Fruit fly (Drosophila melanogaster): ENCODE results near the gene crp.
A peak's percentile ranks its signal among the peaks of the same experiment; 100 is the strongest.

Gene crp

DNA sequence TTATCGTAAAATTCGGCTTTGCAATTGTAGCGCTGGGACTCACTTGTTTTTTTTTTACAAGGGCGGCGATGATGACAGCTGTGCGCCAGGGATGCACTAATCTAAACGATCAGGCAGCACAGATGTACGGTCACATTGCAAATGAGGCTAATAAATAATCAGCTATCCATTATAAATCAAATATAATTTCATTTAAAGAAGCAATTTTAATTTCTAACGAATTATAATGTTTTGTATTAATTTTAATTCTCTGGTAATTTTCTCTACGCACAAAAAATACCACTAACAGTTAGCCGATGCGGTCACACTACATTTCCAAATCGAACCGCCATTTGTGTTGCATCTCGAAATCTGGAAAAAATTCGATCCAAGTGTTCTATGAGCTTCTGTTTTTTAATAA, 23.1 kb upstream of the crp start, which contains the start of the genes cni and fzy (continued):
- TF ChIP-seq zfh1 (GFP tag; IDR thresholded peaks at IDR 0.05) (no peak), CG32532 (GFP tag; IDR thresholded peaks at IDR 0.05) (0 out of 2 replicates have a peak, but pooled peaks have one; percentile 15), oc (tag; optimal IDR thresholded peaks at IDR 0.05) (no peak), Hsf (GFP tag; optimal IDR thresholded peaks at IDR 0.05) (peak; percentile 48), CG17802 (tag; optimal IDR thresholded peaks at IDR 0.05) (no peak), sqz (GFP tag; optimal IDR thresholded peaks at IDR 0.05) (peak; percentile 96), gce (GFP tag; IDR thresholded peaks at IDR 0.05) (no peak), hth (optimal IDR thresholded peaks at IDR 0.05) (no peak), CG30403 (GFP tag; optimal IDR thresholded peaks at IDR 0.05) (peak; percentile 21), fd96Cb (tag; optimal IDR thresholded peaks at IDR 0.05) (no peak), CG14667 (GFP tag; IDR thresholded peaks at IDR 0.05) (no peak), Fer1 (GFP tag; optimal IDR thresholded peaks at IDR 0.05) (no peak), NC2α (GFP tag; optimal IDR thresholded peaks at IDR 0.05) (no peak), CG12104 (GFP tag; optimal IDR thresholded peaks at IDR 0.05) (no peak), Nf-YB (GFP tag; optimal IDR thresholded peaks at IDR 0.05) (peak; percentile 7), ranshi (GFP tag; IDR thresholded peaks at IDR 0.05) (no peak), pb (GFP tag; optimal IDR thresholded peaks at IDR 0.05) (no peak), sr (GFP tag; IDR thresholded peaks at IDR 0.05) (no peak), CG15479 (GFP tag; optimal IDR thresholded peaks at IDR 0.05) (no peak), vvl (GFP tag; IDR thresholded peaks at IDR 0.05) (no peak), ac (GFP tag; optimal IDR thresholded peaks at IDR 0.05) (no peak), Neu2 (GFP tag; optimal IDR thresholded peaks at IDR 0.05; ENCODE audit: borderline replicate concordance) (no peak), lab (GFP tag; optimal IDR thresholded peaks at IDR 0.05) (no peak), CHES-1-like (GFP tag; optimal IDR thresholded peaks at IDR 0.05) (no peak), br (optimal IDR thresholded peaks at IDR 0.05) (no peak), fru (optimal IDR thresholded peaks at IDR 0.05) (no peak), sens-2 (GFP tag; IDR thresholded peaks at IDR 0.05) (no peak), CG9876 (GFP tag; optimal IDR thresholded peaks at IDR 0.05) (no peak), Med (GFP tag) (peak; percentile 10), schlank (tag; optimal IDR thresholded peaks at IDR 0.05) (no peak), bigmax (GFP tag; optimal IDR thresholded peaks at IDR 0.05) (no peak), Spps (tag; optimal IDR thresholded peaks at IDR 0.05) (peak; percentile 6), CG9727 (GFP tag; optimal IDR thresholded peaks at IDR 0.05) (peak; percentile 44), CG8765 (GFP tag; IDR thresholded peaks at IDR 0.05) (no peak), CG15073 (GFP tag; optimal IDR thresholded peaks at IDR 0.05) (no peak), dimm (GFP tag; IDR thresholded peaks at IDR 0.05) (no peak), gsb-n (tag; optimal IDR thresholded peaks at IDR 0.05) (peak; percentile 40), Lhr (GFP tag; optimal IDR thresholded peaks at IDR 0.05) (peak; percentile 59), CG1233 (GFP tag; optimal IDR thresholded peaks at IDR 0.05) (no peak), GATAe (GFP tag; conservative IDR thresholded peaks at IDR 0.05) (no peak), Ets65A (GFP tag) (peak; percentile 82), D19B (GFP tag; optimal IDR thresholded peaks at IDR 0.05) (no peak), zen (tag; optimal IDR thresholded peaks at IDR 0.05) (peak; percentile 66), Xrp1 (GFP tag; IDR thresholded peaks at IDR 0.05) (peak; percentile 35; the same call in 1 of the 2 replicates), CG8924 (tag; optimal IDR thresholded peaks at IDR 0.05) (peak; percentile 35), CG2875 (GFP tag; optimal IDR thresholded peaks at IDR 0.05) (no peak), CG2712 (tag; optimal IDR thresholded peaks at IDR 0.05) (peak; percentile 63), bsh (GFP tag; optimal IDR thresholded peaks at IDR 0.05) (no peak), phol (tag; optimal IDR thresholded peaks at IDR 0.05) (peak; percentile 94), cato (GFP tag; optimal IDR thresholded peaks at IDR 0.05; ENCODE audit: borderline replicate concordance) (no peak), Hr78 (GFP tag; optimal IDR thresholded peaks at IDR 0.05) (no peak), gcm2 (GFP tag; optimal IDR thresholded peaks at IDR 0.05) (no peak)

Measured in whole organism, embryonic.